Fruit fly (Drosophila melanogaster) whole organism, embryonic: ENCODE measurements around the gene ppl.

Source experiments
- Adf1 ChIP-seq: fragments of 200-800 bp; sonication (Bioruptor generic); IDR thresholded peaks from 2 replicates; pipeline ENCODE4 v1.3.6; 2022; ENCODE audit warnings: missing biosample characterization, missing genetic modification characterization
- B-H1 ChIP-seq: fragments of 200-800 bp; sonication (Bioruptor generic); IDR thresholded peaks from 3 replicates; pipeline ENCODE4 v1.3.6; 2022; ENCODE audit warnings: missing biosample characterization, missing genetic modification characterization
- CG11456 ChIP-seq: fragments of 200-800 bp; sonication (Bioruptor generic); IDR thresholded peaks from 3 replicates; pipeline ENCODE4 v1.3.6; 2022; ENCODE audit warnings: missing biosample characterization, missing genetic modification characterization
- CG12071 ChIP-seq: fragments of 200-800 bp; sonication (Bioruptor generic); optimal IDR thresholded peaks from 3 replicates; lab custom pipeline; 2018; ENCODE audit warnings: missing biosample characterization, mild to moderate bottlenecking, missing genetic modification characterization
- CG12219 ChIP-seq: fragments of 200-800 bp; sonication (Bioruptor generic); optimal IDR thresholded peaks from 3 replicates; lab custom pipeline; 2018; ENCODE audit warnings: missing biosample characterization, mild to moderate bottlenecking, missing genetic modification characterization
- CG13775 ChIP-seq: fragments of 200-800 bp; sonication (Bioruptor generic); optimal IDR thresholded peaks from 3 replicates; lab custom pipeline; 2017; ENCODE audit warnings: missing biosample characterization, mild to moderate bottlenecking, missing genetic modification characterization
- CG17186 ChIP-seq: fragments of 200-800 bp; sonication (Bioruptor generic); optimal IDR thresholded peaks from 3 replicates; lab custom pipeline; 2017; ENCODE audit warnings: missing biosample characterization, missing genetic modification reagents, missing genetic modification characterization
- CG17361 ChIP-seq: fragments of 200-800 bp; sonication (Bioruptor generic); IDR thresholded peaks from 3 replicates; pipeline ENCODE4 v1.3.6; 2022; ENCODE audit warnings: missing biosample characterization, missing genetic modification characterization
- CG18262 ChIP-seq: fragments of 200-800 bp; optimal IDR thresholded peaks from 3 replicates; lab custom pipeline; 2019; ENCODE audit warnings: missing biosample characterization, mild to moderate bottlenecking, missing genetic modification characterization, moderate library complexity
- CG2889 ChIP-seq: fragments of 200-800 bp; sonication (Bioruptor generic); IDR thresholded peaks from 3 replicates; pipeline ENCODE4 v1.3.6; 2022; ENCODE audit warnings: missing biosample characterization, missing genetic modification characterization
- CG3995 ChIP-seq: fragments of 200-800 bp; sonication (Bioruptor generic); optimal IDR thresholded peaks from 3 replicates; lab custom pipeline; 2016; ENCODE audit warnings: missing biosample characterization, missing genetic modification characterization
- CG42726 ChIP-seq: fragments of 200-800 bp; sonication (Bioruptor generic); IDR thresholded peaks from 2 replicates; pipeline ENCODE4 v1.3.6; 2022; ENCODE audit warnings: missing biosample characterization, missing genetic modification characterization; ENCODE audit not compliant: partially characterized antibody
- CG4360 ChIP-seq: fragments of 200-800 bp; sonication (Bioruptor generic); IDR thresholded peaks from 2 replicates; pipeline ENCODE4 v1.3.6; 2022; ENCODE audit warnings: missing biosample characterization, missing genetic modification characterization
- CG4617 ChIP-seq: fragments of 200-800 bp; sonication (Bioruptor generic); optimal IDR thresholded peaks from 3 replicates; lab custom pipeline; 2016; ENCODE audit warnings: missing biosample characterization, missing genetic modification characterization, borderline replicate concordance
- CG4854 ChIP-seq: fragments of 200-800 bp; sonication (Bioruptor generic); optimal IDR thresholded peaks from 2 replicates; lab custom pipeline; 2016; ENCODE audit warnings: missing biosample characterization, missing genetic modification characterization, inconsistent platforms
- CG6683 ChIP-seq: fragments of 200-800 bp; sonication (Bioruptor generic); optimal IDR thresholded peaks from 2 replicates; lab custom pipeline; 2017; ENCODE audit warnings: missing biosample characterization, mild to moderate bottlenecking, missing genetic modification characterization, missing genetic modification reagents
- CG7963 ChIP-seq: fragments of 200-800 bp; sonication (Bioruptor generic); IDR thresholded peaks from 3 replicates; pipeline ENCODE4 v1.3.6; 2022; ENCODE audit warnings: missing biosample characterization, missing genetic modification characterization; ENCODE audit not compliant: partially characterized antibody
- CG8281 ChIP-seq: fragments of 200-800 bp; sonication (Bioruptor generic); optimal IDR thresholded peaks from 2 replicates; lab custom pipeline; 2018; ENCODE audit warnings: missing biosample characterization, mild to moderate bottlenecking, missing genetic modification characterization, moderate library complexity
- CG9609 ChIP-seq: fragments of 200-800 bp; sonication (Bioruptor generic); optimal IDR thresholded peaks from 3 replicates; lab custom pipeline; 2016; ENCODE audit warnings: missing biosample characterization, missing genetic modification characterization
- CG9817 ChIP-seq: fragments of 200-800 bp; sonication (Bioruptor generic); optimal IDR thresholded peaks from 2 replicates; lab custom pipeline; 2018; ENCODE audit warnings: missing biosample characterization, mild to moderate bottlenecking, missing genetic modification characterization, moderate library complexity
- Chrac-16 ChIP-seq: fragments of 200-800 bp; sonication (Bioruptor generic); optimal IDR thresholded peaks from 3 replicates; lab custom pipeline; 2016; ENCODE audit warnings: missing biosample characterization, missing genetic modification characterization
- CrebB ChIP-seq: fragments of 200-800 bp; sonication (Bioruptor generic); optimal IDR thresholded peaks from 3 replicates; lab custom pipeline; 2018; ENCODE audit warnings: missing biosample characterization, mild to moderate bottlenecking, missing genetic modification characterization
- D19B ChIP-seq: fragments of 200-800 bp; sonication (Bioruptor generic); optimal IDR thresholded peaks from 2 replicates; lab custom pipeline; 2017; ENCODE audit warnings: missing biosample characterization, mild to moderate bottlenecking, missing genetic modification characterization
- Deaf1 ChIP-seq: fragments of 200-800 bp; optimal IDR thresholded peaks from 3 replicates; lab custom pipeline; 2019; ENCODE audit warnings: missing biosample characterization, mild to moderate bottlenecking, missing genetic modification characterization, moderate library complexity
- Dip3 ChIP-seq: fragments of 200-800 bp; sonication (Bioruptor generic); optimal IDR thresholded peaks from 3 replicates; lab custom pipeline; 2016; ENCODE audit warnings: missing biosample characterization, missing genetic modification characterization
- Dll ChIP-seq: fragments of 200-800 bp; sonication (Bioruptor generic); IDR thresholded peaks from 4 replicates; pipeline ENCODE4 v1.3.6; 2022; ENCODE audit warnings: missing biosample characterization, missing genetic modification characterization; ENCODE audit not compliant: partially characterized antibody
- H15 ChIP-seq: fragments of 200-800 bp; sonication (Bioruptor generic); IDR thresholded peaks from 3 replicates; pipeline ENCODE4 v1.3.6; 2022; ENCODE audit warnings: missing biosample characterization, missing genetic modification characterization
- Hey ChIP-seq: fragments of 200-800 bp; sonication (Bioruptor generic); optimal IDR thresholded peaks from 3 replicates; lab custom pipeline; 2018; ENCODE audit warnings: missing biosample characterization, mild to moderate bottlenecking, missing genetic modification characterization
- Kr ChIP-seq: fragments of 200-800 bp; sonication (Bioruptor generic); optimal IDR thresholded peaks from 2 replicates; lab custom pipeline; 2017; ENCODE audit warnings: missing biosample characterization, mild to moderate bottlenecking, missing genetic modification characterization
- NFAT ChIP-seq: fragments of 200-800 bp; sonication (Bioruptor generic); IDR thresholded peaks from 2 replicates; pipeline ENCODE4 v1.3.6; 2022; ENCODE audit warnings: missing biosample characterization, missing genetic modification characterization
- Neu2 ChIP-seq: fragments of 200-800 bp; sonication (Bioruptor generic); optimal IDR thresholded peaks from 3 replicates; lab custom pipeline; 2016; ENCODE audit warnings: missing biosample characterization, missing genetic modification characterization, borderline replicate concordance
- Rx ChIP-seq: fragments of 200-800 bp; sonication (Bioruptor generic); IDR thresholded peaks from 2 replicates; pipeline ENCODE4 v1.3.6; 2022; ENCODE audit warnings: missing biosample characterization, missing genetic modification characterization
- Tbp ChIP-seq: fragments of >200 bp; optimal IDR thresholded peaks from 2 replicates; lab custom pipeline; 2018; ENCODE audit warnings: missing biosample characterization, missing genetic modification characterization
- Trl ChIP-seq, 3 experiments: fragments of >200 bp in 2 of 3; fragments of 200-800 bp in 1 of 3; sonication (Bioruptor generic) in 1 of 3; optimal IDR thresholded peaks; 2 replicates in 1 of 3; 3 replicates in 2 of 3; lab custom pipeline; 2016 to 2017; ENCODE audit warnings: missing biosample characterization in 1 of 3, missing genetic modification characterization in 1 of 3
- cato ChIP-seq: fragments of 200-800 bp; sonication (Bioruptor generic); optimal IDR thresholded peaks from 2 replicates; lab custom pipeline; 2016; ENCODE audit warnings: missing biosample characterization, missing genetic modification characterization, borderline replicate concordance
- chinmo ChIP-seq: fragments of 200-800 bp; sonication (Bioruptor generic); IDR thresholded peaks from 4 replicates; pipeline ENCODE4 v1.3.6; 2022; ENCODE audit warnings: missing biosample characterization, missing genetic modification characterization; ENCODE audit not compliant: partially characterized antibody
- dan ChIP-seq: fragments of 200-800 bp; sonication (Bioruptor generic); IDR thresholded peaks from 2 replicates; pipeline ENCODE4 v1.3.6; 2022; ENCODE audit warnings: missing biosample characterization, missing genetic modification characterization
- insv ChIP-seq, 2 experiments: fragments of 200-800 bp; sonication (Bioruptor generic); optimal IDR thresholded peaks; 3 replicates each; lab custom pipeline; 2016 to 2018; ENCODE audit warnings: missing biosample characterization in 2 of 2, missing genetic modification characterization in 2 of 2
- inv ChIP-seq: fragments of 200-800 bp; sonication (Bioruptor generic); IDR thresholded peaks from 2 replicates; pipeline ENCODE4 v1.3.6; 2022; ENCODE audit warnings: missing biosample characterization, missing genetic modification characterization; ENCODE audit not compliant: partially characterized antibody
- nau ChIP-seq: fragments of 200-800 bp; sonication (Bioruptor generic); optimal IDR thresholded peaks from 3 replicates; lab custom pipeline; 2017; ENCODE audit warnings: missing biosample characterization, mild to moderate bottlenecking, missing genetic modification characterization, missing genetic modification reagents
- oc ChIP-seq: fragments of 200-800 bp; sonication (Bioruptor generic); optimal IDR thresholded peaks from 2 replicates; lab custom pipeline; 2018; ENCODE audit warnings: missing biosample characterization, mild to moderate bottlenecking, missing genetic modification characterization, moderate library complexity
- pho ChIP-seq: fragments of 200-800 bp; sonication (Bioruptor generic); optimal IDR thresholded peaks from 2 replicates; lab custom pipeline; 2016; ENCODE audit warnings: missing biosample characterization, missing genetic modification characterization
- repo ChIP-seq: fragments of 200-800 bp; sonication (Bioruptor generic); optimal IDR thresholded peaks from 2 replicates; lab custom pipeline; 2016; ENCODE audit warnings: missing biosample characterization, missing genetic modification characterization
- seq ChIP-seq: fragments of 200-800 bp; sonication (Bioruptor generic); IDR thresholded peaks from 2 replicates; pipeline ENCODE4 v1.3.6; 2022; ENCODE audit warnings: missing biosample characterization, missing genetic modification characterization
- sim ChIP-seq: fragments of 200-800 bp; sonication (Bioruptor generic); IDR thresholded peaks from 2 replicates; pipeline ENCODE4 v1.3.6; 2022; ENCODE audit warnings: missing biosample characterization, missing genetic modification characterization
- sob ChIP-seq: fragments of 200-800 bp; sonication (Bioruptor generic); IDR thresholded peaks from 2 replicates; pipeline ENCODE4 v1.3.6; 2022; ENCODE audit warnings: missing biosample characterization, missing genetic modification characterization
- sr ChIP-seq: fragments of 200-800 bp; sonication (Bioruptor generic); IDR thresholded peaks from 3 replicates; pipeline ENCODE4 v1.3.6; 2022; ENCODE audit warnings: missing biosample characterization, missing genetic modification characterization
- twi ChIP-seq: fragments of 200-800 bp; optimal IDR thresholded peaks from 2 replicates; lab custom pipeline; 2019; ENCODE audit warnings: missing biosample characterization, mild to moderate bottlenecking, missing genetic modification characterization, moderate library complexity

The ppl gene

DNA sequence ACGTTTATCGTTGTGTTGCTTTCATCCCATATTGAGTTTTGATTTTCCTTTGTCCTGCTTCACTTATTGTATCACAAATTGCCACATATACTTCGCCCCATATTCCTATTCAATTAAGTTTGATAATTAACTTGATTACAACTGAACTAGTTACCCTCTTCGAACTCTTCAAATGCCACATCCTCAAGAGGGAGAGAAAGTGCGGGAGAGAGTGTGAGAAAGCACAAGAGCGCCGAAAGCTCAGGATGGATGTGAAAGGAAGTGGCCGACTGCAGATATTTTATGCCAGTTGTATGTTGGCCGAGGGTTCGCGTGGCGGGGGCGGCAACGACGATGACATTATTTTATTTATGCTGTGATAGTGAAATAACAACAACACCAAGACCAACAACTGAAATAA, 37.2 kb upstream of the ppl start, which contains the start of gene Rab26:
Rab26 (plus strand) TSS at position 301 of the 400 bp plus-strand sequence.
- TF ChIP-seq Tbp (no peak), D19B (GFP tag; lab: Kevin White, UChicago) (no peak), Rx (GFP tag; lab: Robert Waterston, UW) (no peak), CG6683 (GFP tag; lab: Kevin White, UChicago) (no peak), oc (no peak), NFAT (GFP tag; lab: Robert Waterston, UW) (no peak), Neu2 (no peak), seq (GFP tag; lab: Robert Waterston, UW) (peak; percentile 15; the same call in 1 of the 2 replicates), chinmo (GFP tag; lab: Robert Waterston, UW) (0 out of 4 replicates have a peak, but pooled peaks have one; percentile 12), Trl (optimal IDR thresholded peaks at IDR 0.05; lab: Kevin White, UChicago) (peak; percentile 13 to 30), Trl (GFP tag; optimal IDR thresholded peaks at IDR 0.05; lab: Kevin White, UChicago) (no peak), CG17186 (GFP tag; lab: Kevin White, UChicago) (no peak), H15 (GFP tag; lab: Robert Waterston, UW) (no peak), sim (GFP tag; lab: Robert Waterston, UW) (0 out of 2 replicates have a peak, but pooled peaks have one; percentile 29), CG12071 (GFP tag; lab: Kevin White, UChicago) (no peak)

DNA sequence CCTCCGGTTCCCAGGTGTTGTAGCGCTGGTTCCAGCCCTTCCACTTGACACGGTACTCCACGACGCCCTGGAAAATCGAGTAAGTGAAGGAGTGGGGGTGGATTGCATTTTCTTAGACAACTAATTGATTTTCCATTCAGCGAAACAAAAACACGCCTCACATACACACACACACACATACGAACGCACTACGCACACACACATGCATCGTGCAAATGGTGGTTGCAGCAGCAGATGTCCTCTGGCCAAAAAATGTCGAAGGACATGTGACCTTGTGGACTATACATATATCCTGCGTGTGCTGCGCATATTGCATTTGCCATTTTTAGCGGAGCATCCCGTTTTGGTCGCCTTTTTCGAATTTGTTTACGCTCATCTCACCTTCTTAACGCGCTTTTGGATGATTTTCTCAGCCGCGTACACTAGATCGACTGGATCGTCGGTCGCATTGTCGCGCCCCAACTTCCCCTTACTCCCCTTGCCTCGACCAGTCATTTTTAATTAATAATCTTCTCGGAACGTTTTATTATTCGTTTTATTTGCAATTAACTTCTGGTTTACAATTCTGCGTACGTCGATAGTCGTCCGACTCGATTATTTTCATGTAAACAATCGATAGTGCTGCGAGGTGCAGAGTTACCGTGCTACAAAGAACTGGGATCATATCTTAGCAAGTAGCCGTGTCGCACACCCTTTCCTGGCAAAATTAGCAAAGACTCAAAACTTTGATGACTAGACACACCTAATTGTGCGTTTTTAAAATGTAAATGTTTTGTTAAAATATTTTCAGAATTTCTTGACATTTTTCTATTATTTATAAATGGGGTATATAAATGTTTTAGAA, 36.3 kb upstream of the ppl start, which contains the start of gene Pc:
Pc (minus strand) TSS at position 605 of the 844 bp plus-strand sequence.
- TF ChIP-seq Dll (peak; percentile 84), CG9817 (tag; lab: Kevin White, UChicago) (peak; percentile 23), dan (no peak), Deaf1 (no peak), B-H1 (no peak), inv (peak; percentile 83), CG7963 (GFP tag; lab: Robert Waterston, UW) (peak; percentile 78), CG3995 (GFP tag; lab: Kevin White, UChicago) (peak; percentile 24), cato (GFP tag; lab: Kevin White, UChicago) (no peak), CG4617 (GFP tag; lab: Kevin White, UChicago) (peak; percentile 89), Chrac-16 (GFP tag; lab: Kevin White, UChicago) (no peak), Hey (no peak), CG4360 (GFP tag; lab: Robert Waterston, UW) (no peak), Adf1 (no peak), sob (peak; percentile 48; the same call in 1 of the 2 replicates), CG12219 (GFP tag; lab: Kevin White, UChicago) (no peak), pho (peak; percentile 39), CG8281 (tag; lab: Kevin White, UChicago) (no peak), CG11456 (GFP tag; lab: Robert Waterston, UW) (no peak), Kr (GFP tag; lab: Kevin White, UChicago) (no peak), CrebB (no peak), sr (GFP tag; lab: Robert Waterston, UW) (no peak), CG42726 (GFP tag; lab: Robert Waterston, UW) (peak; percentile 95), CG17361 (GFP tag; lab: Robert Waterston, UW) (peak; percentile 36; the same call in 1 of the 3 replicates), twi (tag; lab: Kevin White, UChicago) (peak; percentile 61), CG18262 (no peak), Dip3 (peak; percentile 10), repo (GFP tag; lab: Kevin White, UChicago) (no peak), CG13775 (GFP tag; lab: Kevin White, UChicago) (no peak), nau (GFP tag; lab: Kevin White, UChicago) (no peak), CG9609 (GFP tag; lab: Kevin White, UChicago) (peak; percentile 4), insv (GFP tag; optimal IDR thresholded peaks at IDR 0.05; lab: Kevin White, UChicago) (no peak), CG4854 (GFP tag; lab: Kevin White, UChicago) (peak; percentile 25), CG2889 (GFP tag; lab: Robert Waterston, UW) (no peak)
